Fruit fly (Drosophila melanogaster) Kc167 (cell line): ENCODE measurements around the gene CG32809.

Experiments used
- Sin3A ChIP-seq: fragments of >200 bp; optimal IDR thresholded peaks from 2 replicates; lab custom pipeline; 2018; ENCODE audit warnings: missing external identifiers
- h ChIP-seq: fragments of >200 bp; optimal IDR thresholded peaks from 3 replicates; lab custom pipeline; 2018; ENCODE audit warnings: missing external identifiers

dm6 chrX:1692553-1692952 is at the start of gene CG32809:
- TF ChIP-seq h (no peak), Sin3A (no peak)
